Worm (Caenorhabditis elegans): Measurements from ENCODE around the gene cls-2.

Gene cls-2

DNA sequence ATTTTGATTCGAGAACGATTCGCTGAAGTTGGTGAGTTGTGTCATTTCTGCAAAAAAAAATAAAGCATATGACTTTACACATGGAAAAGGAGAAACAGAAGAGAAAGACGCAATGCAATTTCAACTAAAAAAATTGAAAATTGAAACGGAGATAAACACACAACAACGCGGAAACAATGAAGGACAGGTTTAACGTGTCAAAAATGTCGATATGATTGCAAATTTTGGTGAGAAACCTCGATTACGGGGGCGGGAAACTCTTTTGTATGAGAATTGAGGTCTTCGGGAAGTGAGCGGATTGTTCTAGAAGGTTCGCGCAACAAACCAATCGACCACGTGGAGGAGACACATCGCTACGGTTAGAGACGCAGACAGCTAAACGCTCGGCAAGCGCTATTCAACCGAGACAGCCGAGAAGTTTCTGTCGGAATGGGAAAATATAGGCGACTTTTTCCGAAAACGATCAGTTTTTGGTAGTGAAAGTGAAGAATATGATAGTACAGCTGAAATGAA is 1.1 kb upstream of the cls-2 start, which contains the start of gene R107.5 (continued):
- TF ChIP-seq D2030.7 (GFP tag; IDR thresholded peaks at IDR 0.05) (peak; percentile 51), aptf-2 (GFP tag; conservative IDR thresholded peaks at IDR 0.05) (no peak), unc-130 (GFP tag; optimal IDR thresholded peaks at IDR 0.05) (no peak), ztf-3 (GFP tag; optimal IDR thresholded peaks at IDR 0.05) (peak; percentile 96), lag-1 (GFP tag; IDR thresholded peaks at IDR 0.05) (0 out of 2 replicates have a peak, but pooled peaks have one; percentile 22), K11D2.4 (GFP tag; IDR thresholded peaks at IDR 0.05) (peak; percentile 96), madf-3 (GFP tag; IDR thresholded peaks at IDR 0.05) (peak; percentile 82), efl-1 (GFP tag; optimal IDR thresholded peaks at IDR 0.05) (no peak), somi-1 (GFP tag; optimal IDR thresholded peaks at IDR 0.05) (peak; percentile 97), athp-1 (tag; optimal IDR thresholded peaks at IDR 0.05) (peak; percentile 90), F57C9.4 (tag; optimal IDR thresholded peaks at IDR 0.05) (peak; percentile 86), snpc-3.4 (tag; optimal IDR thresholded peaks at IDR 0.05) (no peak), madf-8 (GFP tag; conservative IDR thresholded peaks at IDR 0.05) (no peak), nhr-120 (GFP tag; IDR thresholded peaks at IDR 0.05) (0 out of 2 replicates have a peak, but pooled peaks have one; percentile 68), B0035.1 (tag; optimal IDR thresholded peaks at IDR 0.05) (peak; percentile 81), madf-6 (GFP tag; IDR thresholded peaks at IDR 0.05) (peak; percentile 79), hrde-1 (tag; optimal IDR thresholded peaks at IDR 0.05; ENCODE audit: borderline replicate concordance) (no peak), F10E7.11 (tag; optimal IDR thresholded peaks at IDR 0.05) (peak; percentile 82), aptf-3 (GFP tag; IDR thresholded peaks at IDR 0.05) (peak; percentile 87; the same call in 1 of the 2 replicates), ekl-4 (GFP tag; IDR thresholded peaks at IDR 0.05) (peak; percentile 98), hsf-1 (GFP tag; IDR thresholded peaks at IDR 0.05) (peak; percentile 100), nhr-27 (tag; optimal IDR thresholded peaks at IDR 0.05) (peak; percentile 95), B0336.3 (GFP tag; IDR thresholded peaks at IDR 0.05) (peak; percentile 94), sptf-2 (GFP tag; optimal IDR thresholded peaks at IDR 0.05) (no peak), ceh-58 (GFP tag; IDR thresholded peaks at IDR 0.05) (no peak), egl-18 (GFP tag; IDR thresholded peaks at IDR 0.05) (peak; percentile 91), nhr-90 (tag; optimal IDR thresholded peaks at IDR 0.05) (peak; percentile 22), Y95B8A.8 (GFP tag; IDR thresholded peaks at IDR 0.05) (peak; percentile 88), attf-3 (GFP tag; conservative IDR thresholded peaks at IDR 0.05) (peak; percentile 66; the same call in 1 of the 2 replicates), lin-40 (tag; optimal IDR thresholded peaks at IDR 0.05) (peak; percentile 97), C06A6.2 (GFP tag; conservative IDR thresholded peaks at IDR 0.05) (peak; percentile 89), ztf-28 (GFP tag; IDR thresholded peaks at IDR 0.05) (0 out of 2 replicates have a peak, but pooled peaks have one; percentile 56), sdz-38 (tag; optimal IDR thresholded peaks at IDR 0.05) (no peak), F52B5.7 (tag; optimal IDR thresholded peaks at IDR 0.05) (peak; percentile 54), tbx-9 (tag; optimal IDR thresholded peaks at IDR 0.05; ENCODE audit: borderline replicate concordance) (peak; percentile 34), pbrm-1 (GFP tag; IDR thresholded peaks at IDR 0.05) (peak; percentile 97), akir-1 (GFP tag; optimal IDR thresholded peaks at IDR 0.05) (peak; percentile 71), repo-1 (tag; optimal IDR thresholded peaks at IDR 0.05) (peak; percentile 96), snpc-1.1 (tag; optimal IDR thresholded peaks at IDR 0.05; ENCODE audit: insufficient read depth) (no peak), rpc-1 (optimal IDR thresholded peaks at IDR 0.05) (peak; percentile 97), rpc-1 (tag; optimal IDR thresholded peaks at IDR 0.05) (no peak), hmg-20 (GFP tag; IDR thresholded peaks at IDR 0.05) (no peak), lir-1 (GFP tag; conservative IDR thresholded peaks at IDR 0.05) (peak; percentile 93), Y53G8AR.9 (GFP tag; conservative IDR thresholded peaks at IDR 0.05) (peak; percentile 94), madf-10 (tag; optimal IDR thresholded peaks at IDR 0.05) (peak; percentile 76), F55B11.4 (tag; optimal IDR thresholded peaks at IDR 0.05; ENCODE audit: borderline replicate concordance, insufficient read depth) (no peak), egrh-3 (GFP tag; IDR thresholded peaks at IDR 0.05) (peak; percentile 55; the same call in 1 of the 2 replicates), zfh-2 (GFP tag; conservative IDR thresholded peaks at IDR 0.05) (peak; percentile 93)
